Worm (Caenorhabditis elegans) whole organism, young adult: ENCODE results near the gene bath-10.

Experiments
- B0035.1 ChIP-seq: sonication (generic microtip); optimal IDR thresholded peaks from 2 replicates; lab custom pipeline; 2016; ENCODE audit warnings: missing genetic modification characterization, mild to moderate bottlenecking, missing compliant biosample characterization, missing genotype, missing genetic modification reagents
- F10E7.11 ChIP-seq: sonication (generic microtip); optimal IDR thresholded peaks from 2 replicates; lab custom pipeline; 2017; ENCODE audit warnings: mild to moderate bottlenecking, missing genetic modification characterization, moderate library complexity, missing compliant biosample characterization
- F23B12.7 ChIP-seq: sonication (generic microtip); optimal IDR thresholded peaks from 2 replicates; lab custom pipeline; 2017; ENCODE audit warnings: missing genetic modification characterization, mild to moderate bottlenecking, missing compliant biosample characterization, antibody characterized with exemption, moderate library complexity; ENCODE audit not compliant: insufficient read depth
- T07F8.4 ChIP-seq: sonication (generic microtip); optimal IDR thresholded peaks from 2 replicates; lab custom pipeline; 2016; ENCODE audit warnings: mild to moderate bottlenecking, missing genetic modification characterization, moderate library complexity, missing compliant biosample characterization
- T26A5.8 ChIP-seq: sonication (generic microtip); optimal IDR thresholded peaks from 2 replicates; lab custom pipeline; 2016; ENCODE audit warnings: missing genetic modification characterization, missing compliant biosample characterization
- Y56A3A.18 ChIP-seq: fragments of 200-800 bp; sonication (Bioruptor generic); IDR thresholded peaks from 2 replicates; pipeline ENCODE4 v1.3.6; 2022; ENCODE audit warnings: missing genetic modification reagents, missing genetic modification characterization, missing compliant biosample characterization
- aptf-2 ChIP-seq: fragments of 200-800 bp; sonication (Bioruptor generic); conservative IDR thresholded peaks from 2 replicates; pipeline ENCODE4 v1.3.6; 2022; ENCODE audit warnings: missing genetic modification reagents, missing genetic modification characterization, missing compliant biosample characterization
- aptf-3 ChIP-seq: fragments of 200-800 bp; sonication (Bioruptor generic); IDR thresholded peaks from 2 replicates; pipeline ENCODE4 v1.3.6; 2022; ENCODE audit warnings: missing genetic modification characterization, missing compliant biosample characterization
- athp-1 ChIP-seq: sonication (generic microtip); optimal IDR thresholded peaks from 2 replicates; lab custom pipeline; 2017; ENCODE audit warnings: mild to moderate bottlenecking, missing genetic modification characterization, missing compliant biosample characterization
- attf-3 ChIP-seq: fragments of 200-800 bp; sonication (Bioruptor generic); conservative IDR thresholded peaks from 2 replicates; pipeline ENCODE4 v1.3.6; 2022; ENCODE audit warnings: missing genetic modification reagents, missing genetic modification characterization, missing compliant biosample characterization
- attf-6 ChIP-seq: fragments of 200-800 bp; sonication (Bioruptor generic); IDR thresholded peaks from 2 replicates; pipeline ENCODE4 v1.3.6; 2022; ENCODE audit warnings: missing genetic modification reagents, missing genetic modification characterization, missing compliant biosample characterization
- ceh-79 ChIP-seq: sonication (generic microtip); optimal IDR thresholded peaks from 2 replicates; lab custom pipeline; 2017; ENCODE audit warnings: mild to moderate bottlenecking, missing genetic modification characterization, missing compliant biosample characterization
- chd-7 ChIP-seq: sonication (generic microtip); optimal IDR thresholded peaks from 2 replicates; lab custom pipeline; 2016; ENCODE audit warnings: mild to moderate bottlenecking, missing genetic modification characterization, moderate library complexity, missing compliant biosample characterization
- dpl-1 ChIP-seq: fragments of 150-350 bp; optimal IDR thresholded peaks from 2 replicates; lab custom pipeline; 2014; ENCODE audit warnings: missing biosample characterization, missing genetic modification reagents, missing genetic modification characterization
- efl-1 ChIP-seq: fragments of 150-350 bp; optimal IDR thresholded peaks from 2 replicates; lab custom pipeline; 2014; ENCODE audit warnings: missing biosample characterization, missing genetic modification reagents, missing genetic modification characterization
- egl-44 ChIP-seq: fragments of 200-800 bp; sonication (Bioruptor generic); IDR thresholded peaks from 2 replicates; pipeline ENCODE4 v1.3.6; 2022; ENCODE audit warnings: missing genetic modification reagents, missing genetic modification characterization, missing compliant biosample characterization
- hlh-12 ChIP-seq: sonication (generic microtip); optimal IDR thresholded peaks from 2 replicates; lab custom pipeline; 2016; ENCODE audit warnings: missing genetic modification characterization, missing compliant biosample characterization
- hmg-1.2 ChIP-seq: fragments of 200-800 bp; sonication (Bioruptor generic); IDR thresholded peaks from 2 replicates; pipeline ENCODE4 v1.3.6; 2022; ENCODE audit warnings: missing genetic modification reagents, missing genetic modification characterization, missing compliant biosample characterization
- hmg-20 ChIP-seq: fragments of 200-800 bp; sonication (Bioruptor generic); IDR thresholded peaks from 2 replicates; pipeline ENCODE4 v1.3.6; 2022; ENCODE audit warnings: missing genetic modification reagents, missing genetic modification characterization, missing compliant biosample characterization
- hrde-1 ChIP-seq: sonication (generic microtip); optimal IDR thresholded peaks from 2 replicates; lab custom pipeline; 2016; ENCODE audit warnings: missing genetic modification characterization, mild to moderate bottlenecking, missing compliant biosample characterization, moderate library complexity, missing genotype, missing genetic modification reagents, borderline replicate concordance
- lsy-27 ChIP-seq: sonication (generic microtip); optimal IDR thresholded peaks from 2 replicates; lab custom pipeline; 2017; ENCODE audit warnings: missing genetic modification characterization, mild to moderate bottlenecking, missing compliant biosample characterization, antibody characterized with exemption, missing genotype, borderline replicate concordance; ENCODE audit not compliant: insufficient read depth
- madf-6 ChIP-seq: fragments of 200-800 bp; sonication (Bioruptor generic); IDR thresholded peaks from 2 replicates; pipeline ENCODE4 v1.3.6; 2022; ENCODE audit warnings: missing genetic modification reagents, missing genetic modification characterization, missing compliant biosample characterization
- madf-8 ChIP-seq: fragments of 200-800 bp; sonication (Bioruptor generic); conservative IDR thresholded peaks from 2 replicates; pipeline ENCODE4 v1.3.6; 2022; ENCODE audit warnings: missing genetic modification reagents, missing genetic modification characterization, missing compliant biosample characterization
- nhr-120 ChIP-seq: fragments of 200-800 bp; sonication (Bioruptor generic); IDR thresholded peaks from 2 replicates; pipeline ENCODE4 v1.3.6; 2022; ENCODE audit warnings: missing genetic modification characterization, missing compliant biosample characterization
- nhr-27 ChIP-seq: fragments of 200-800 bp; sonication (Bioruptor generic); optimal IDR thresholded peaks from 2 replicates; lab custom pipeline; 2018; ENCODE audit warnings: mild to moderate bottlenecking, missing genetic modification characterization, moderate library complexity, missing compliant biosample characterization
- nhr-80 ChIP-seq: sonication (generic microtip); optimal IDR thresholded peaks from 2 replicates; lab custom pipeline; 2016; ENCODE audit warnings: missing genetic modification characterization, missing compliant biosample characterization
- sdz-38 ChIP-seq: sonication (generic microtip); optimal IDR thresholded peaks from 2 replicates; lab custom pipeline; 2016; ENCODE audit warnings: missing genotype, missing genetic modification characterization, missing compliant biosample characterization
- sea-2 ChIP-seq: fragments of 200-800 bp; sonication (Bioruptor generic); IDR thresholded peaks from 2 replicates; pipeline ENCODE4 v1.3.6; 2022; ENCODE audit warnings: missing genetic modification characterization, missing compliant biosample characterization
- snpc-1.1 ChIP-seq: sonication (generic microtip); optimal IDR thresholded peaks from 2 replicates; lab custom pipeline; 2017; ENCODE audit warnings: missing genetic modification characterization, mild to moderate bottlenecking, missing compliant biosample characterization, antibody characterized with exemption, moderate library complexity, missing genotype, missing genetic modification reagents; ENCODE audit not compliant: insufficient read depth
- snpc-1.3 ChIP-seq: sonication (generic microtip); optimal IDR thresholded peaks from 2 replicates; lab custom pipeline; 2017; ENCODE audit warnings: missing genetic modification characterization, mild to moderate bottlenecking, missing compliant biosample characterization, antibody characterized with exemption, moderate library complexity, missing genotype, missing genetic modification reagents; ENCODE audit not compliant: insufficient read depth
- snpc-3.4 ChIP-seq: sonication (generic microtip); optimal IDR thresholded peaks from 2 replicates; lab custom pipeline; 2017; ENCODE audit warnings: missing genetic modification characterization, mild to moderate bottlenecking, missing compliant biosample characterization, antibody characterized with exemption, moderate library complexity, missing genotype, missing genetic modification reagents
- somi-1 ChIP-seq: fragments of 200-800 bp; sonication (Bioruptor generic); optimal IDR thresholded peaks from 2 replicates; lab custom pipeline; 2018; ENCODE audit warnings: mild to moderate bottlenecking, missing genetic modification characterization, missing compliant biosample characterization
- xnd-1 ChIP-seq: sonication (generic microtip); optimal IDR thresholded peaks from 2 replicates; lab custom pipeline; 2016; ENCODE audit warnings: missing genotype, missing genetic modification reagents, missing genetic modification characterization, missing compliant biosample characterization
- zim-3 ChIP-seq: sonication (generic microtip); optimal IDR thresholded peaks from 2 replicates; lab custom pipeline; 2017; ENCODE audit warnings: mild to moderate bottlenecking, missing genetic modification characterization, moderate library complexity, missing compliant biosample characterization
- ztf-18 ChIP-seq: sonication (generic microtip); optimal IDR thresholded peaks from 2 replicates; lab custom pipeline; 2016; ENCODE audit warnings: missing genotype, mild to moderate bottlenecking, missing genetic modification characterization, missing compliant biosample characterization
- ztf-22 ChIP-seq: fragments of 200-800 bp; sonication (Bioruptor generic); optimal IDR thresholded peaks from 2 replicates; lab custom pipeline; 2018; ENCODE audit warnings: mild to moderate bottlenecking, missing genetic modification characterization, moderate library complexity, missing compliant biosample characterization
- ztf-26 ChIP-seq: sonication (generic microtip); optimal IDR thresholded peaks from 2 replicates; lab custom pipeline; 2017; ENCODE audit warnings: missing genetic modification characterization, missing compliant biosample characterization
- ztf-3 ChIP-seq: fragments of 200-800 bp; sonication (Bioruptor generic); optimal IDR thresholded peaks from 2 replicates; lab custom pipeline; 2018; ENCODE audit warnings: mild to moderate bottlenecking, missing genetic modification characterization, missing compliant biosample characterization

Gene bath-10

DNA sequence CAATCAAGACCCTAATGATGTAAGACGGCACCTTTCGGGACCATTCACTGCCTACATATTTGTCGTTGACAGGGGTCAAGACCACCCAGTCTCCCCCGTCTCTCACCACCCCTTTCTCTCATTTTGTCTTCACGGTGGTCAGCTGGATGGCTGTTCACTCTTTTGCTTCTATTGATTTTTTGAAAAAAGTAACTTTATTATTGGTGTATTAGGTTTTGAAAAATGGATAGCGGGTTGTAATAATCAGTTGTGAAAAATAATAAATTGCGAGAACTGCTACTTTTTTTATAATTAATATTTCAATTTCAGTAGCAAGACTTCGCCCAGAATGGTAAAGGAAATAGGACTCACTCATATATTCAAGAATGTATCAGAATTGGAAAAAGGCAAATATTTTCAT is 1.9 kb downstream of the bath-10 start, which contains the start of gene bath-9:
TSS of gene bath-9 (plus strand) at position 301 of the 400 bp plus-strand sequence.
- TF ChIP-seq efl-1 (GFP tag; lab: Kevin White, UChicago) (no peak), hlh-12 (tag; lab: Kevin White, UChicago) (no peak), ceh-79 (tag; lab: Kevin White, UChicago) (no peak), F23B12.7 (no peak), nhr-80 (no peak), hrde-1 (tag; lab: Kevin White, UChicago) (no peak), attf-3 (GFP tag; lab: Robert Waterston, UW) (no peak), ztf-3 (no peak), B0035.1 (no peak), nhr-27 (tag; lab: Kevin White, UChicago) (no peak), somi-1 (GFP tag; lab: Kevin White, UChicago) (no peak), hmg-1.2 (GFP tag; lab: Robert Waterston, UW) (no peak), snpc-3.4 (tag; lab: Kevin White, UChicago) (no peak), T07F8.4 (tag; lab: Kevin White, UChicago) (no peak), madf-6 (GFP tag; lab: Robert Waterston, UW) (no peak)

DNA sequence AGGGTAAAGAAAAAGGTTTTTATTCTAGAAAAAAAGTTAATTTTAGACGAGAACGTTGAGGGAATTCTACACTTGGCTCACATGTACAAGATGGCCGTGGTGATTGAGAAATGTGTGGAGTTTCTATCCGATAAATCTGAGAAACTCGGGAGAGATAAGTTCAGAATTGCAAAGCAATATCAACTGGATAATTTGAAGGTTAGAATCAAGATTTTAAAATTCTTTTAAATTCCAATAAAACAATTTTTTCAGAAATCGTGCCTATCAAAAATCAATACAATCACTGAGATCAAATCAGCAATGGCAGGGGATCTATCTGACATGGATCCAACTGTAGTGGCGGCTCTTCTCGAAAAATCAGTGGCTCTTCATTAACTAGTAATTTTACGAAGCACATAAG is 3.4 kb downstream of the bath-10 start, which contains the start of gene Y49F6C.2:
TSS of gene Y49F6C.2 (plus strand) at position 301 of the 400 bp plus-strand sequence.
- TF ChIP-seq aptf-2 (no peak), sdz-38 (tag; lab: Kevin White, UChicago) (no peak), F10E7.11 (tag; lab: Kevin White, UChicago) (no peak), athp-1 (no peak), snpc-1.3 (tag; lab: Kevin White, UChicago) (no peak), nhr-120 (GFP tag; lab: Robert Waterston, UW) (no peak), attf-3 (GFP tag; lab: Robert Waterston, UW) (no peak), xnd-1 (tag; lab: Kevin White, UChicago) (no peak)

DNA sequence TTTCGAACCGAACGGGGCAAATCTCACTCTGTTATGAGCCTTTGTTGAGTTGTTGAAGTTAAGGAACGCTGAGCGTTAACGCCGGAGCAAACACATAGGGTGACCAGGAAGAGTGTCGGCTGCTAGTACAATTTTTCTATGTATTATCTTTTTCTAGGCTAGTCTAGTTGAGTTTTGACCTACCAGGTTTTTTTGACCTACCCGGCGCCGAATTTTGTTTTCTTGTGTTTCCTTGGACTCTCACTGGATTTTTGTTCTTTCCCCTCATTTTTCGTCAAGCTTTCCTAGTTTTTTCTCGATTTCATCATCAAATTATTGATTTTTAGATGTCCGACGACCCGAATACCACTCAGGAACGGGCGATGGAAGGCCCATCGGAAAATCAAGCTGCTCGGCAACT is 6.6 kb downstream of the bath-10 start, which contains the start of gene T06D4.1:
TSS of gene T06D4.1 (plus strand) at position 321 of the 400 bp plus-strand sequence.
- TF ChIP-seq lsy-27 (no peak), Y56A3A.18 (GFP tag; lab: Robert Waterston, UW) (no peak), ztf-26 (tag; lab: Kevin White, UChicago) (no peak), aptf-2 (0 out of 2 replicates have a peak, but pooled peaks have one; percentile 5), madf-8 (GFP tag; lab: Robert Waterston, UW) (peak; percentile 76), aptf-3 (GFP tag; lab: Robert Waterston, UW) (no peak), madf-6 (GFP tag; lab: Robert Waterston, UW) (peak; percentile 69), hmg-20 (no peak), ztf-18 (tag; lab: Kevin White, UChicago) (no peak), sea-2 (no peak), zim-3 (no peak), attf-6 (GFP tag; lab: Robert Waterston, UW) (no peak), chd-7 (tag; lab: Kevin White, UChicago) (no peak), snpc-1.1 (tag; lab: Kevin White, UChicago) (peak; percentile 12), ztf-22 (no peak), efl-1 (GFP tag; lab: Kevin White, UChicago) (peak; percentile 80), dpl-1 (peak; percentile 1), T26A5.8 (no peak), egl-44 (GFP tag; lab: Robert Waterston, UW) (no peak)
